Fruit fly (Drosophila melanogaster): ENCODE measurements around the gene Clp.

The Clp gene

DNA sequence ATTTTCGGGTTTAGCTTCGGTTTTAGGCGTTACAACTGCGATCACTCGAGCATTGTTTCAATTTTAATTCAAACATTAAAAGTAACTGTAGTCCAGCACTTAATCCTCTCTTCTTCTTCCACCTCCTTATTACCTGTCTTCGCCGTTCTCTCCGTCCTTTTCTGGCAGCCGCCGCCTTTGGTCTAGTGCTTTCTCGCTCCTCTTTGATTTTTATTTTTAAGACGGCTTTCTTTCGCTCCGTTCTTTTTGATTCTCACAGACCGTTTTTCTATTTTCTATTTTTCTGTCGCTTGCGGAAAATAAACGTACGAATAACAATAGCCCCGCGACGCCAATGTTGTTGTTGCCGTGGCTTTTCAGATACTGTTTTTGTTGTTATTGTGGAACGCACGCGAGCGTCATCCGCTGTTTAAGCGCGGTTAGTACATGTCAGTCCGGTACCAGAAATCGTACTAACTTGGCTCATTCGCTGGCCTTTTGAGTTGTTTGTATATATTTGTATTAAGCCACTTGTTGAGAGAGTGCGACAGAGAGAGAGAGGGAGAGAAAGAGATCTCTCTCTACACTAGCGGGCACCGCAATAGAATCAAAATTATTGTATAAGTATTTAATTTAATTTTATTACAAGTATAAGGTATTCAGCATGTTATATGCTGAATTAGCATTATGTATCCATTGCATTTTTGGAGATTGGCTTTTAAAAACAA is 48.3 kb downstream of the Clp start, which contains the start of gene aru:
Gene aru (minus strand): TSS at position 456 of the 707 bp plus-strand sequence.
- TF ChIP-seq noc (tag; optimal IDR thresholded peaks at IDR 0.05): no peak

DNA sequence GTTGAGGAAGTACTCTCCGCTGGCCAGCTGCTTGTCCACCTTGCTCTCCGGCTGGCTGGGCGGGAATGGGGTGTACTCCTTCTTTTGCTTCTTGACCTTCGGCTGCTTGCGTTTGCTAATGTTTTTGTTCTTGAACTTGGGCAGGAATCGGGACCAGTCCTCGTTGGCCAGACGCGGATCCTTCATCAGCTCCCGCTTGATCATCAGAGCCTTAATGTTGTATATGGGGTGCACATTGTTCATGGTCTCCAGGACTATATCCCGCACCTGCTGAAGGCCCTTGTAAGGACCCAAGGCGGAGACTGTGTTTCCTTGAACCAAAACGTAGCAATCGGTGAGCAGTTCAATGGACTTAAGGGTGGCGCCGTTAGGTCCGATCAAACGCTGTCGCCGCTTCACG is 49.2 kb downstream of the Clp start:
- TF ChIP-seq noc (tag; optimal IDR thresholded peaks at IDR 0.05): no peak

DNA sequence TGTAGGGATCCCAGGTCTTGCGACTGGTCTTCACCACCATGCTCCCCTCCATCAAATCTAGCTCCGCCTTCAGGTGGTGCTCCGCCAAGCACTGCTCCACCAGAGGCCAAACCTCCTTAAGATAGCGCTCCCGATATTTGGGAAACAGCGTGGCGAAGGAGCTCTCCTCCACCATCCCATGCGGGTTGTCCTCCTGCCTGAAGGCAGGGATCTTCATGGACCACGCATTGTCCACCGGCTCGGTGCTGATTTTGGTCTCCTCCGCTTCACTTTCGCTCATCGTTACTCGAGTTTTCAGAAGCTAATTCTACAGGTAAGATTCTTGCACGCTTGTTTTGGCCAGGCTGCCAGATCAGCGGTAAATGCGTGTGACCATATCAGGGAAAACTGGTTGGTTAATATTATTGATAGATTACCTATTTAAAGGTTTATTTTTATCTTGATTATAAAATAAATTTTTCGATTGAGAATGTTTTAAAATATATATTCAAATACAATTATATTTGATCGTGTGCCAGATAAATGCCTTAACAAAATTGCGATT is 49.8 kb downstream of the Clp start, which contains the start of gene dbe:
Gene dbe (minus strand): TSS at position 361 of the 544 bp plus-strand sequence.
- TF ChIP-seq noc (tag; optimal IDR thresholded peaks at IDR 0.05): no peak

DNA sequence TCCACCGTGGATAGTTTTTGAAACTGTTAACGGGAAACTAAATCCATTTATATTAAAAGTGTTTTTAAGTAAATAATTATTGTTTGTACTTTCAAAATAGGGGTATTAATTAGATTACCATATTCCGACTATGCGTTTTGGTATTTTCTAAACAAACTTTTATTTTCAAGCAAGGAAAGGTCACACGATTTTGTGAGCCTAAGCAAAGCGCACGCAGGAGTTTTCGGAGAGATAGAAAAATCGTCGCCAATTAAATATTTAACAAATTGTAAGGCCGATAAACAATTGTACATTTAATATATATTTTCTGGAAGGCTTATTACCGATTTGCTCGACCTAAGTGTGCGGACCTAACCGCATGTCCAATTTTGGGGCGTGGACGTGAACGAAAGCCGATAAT is 50.5 kb downstream of the Clp start, which contains the start of gene PNUTS:
Gene PNUTS (plus strand): TSS at position 181 of the 400 bp plus-strand sequence.
- TF ChIP-seq noc (tag; optimal IDR thresholded peaks at IDR 0.05): no peak
